Fruit fly (Drosophila melanogaster): ENCODE results near the gene Esp.

Gene Esp

dm6 chr3R:24886470-24886869 is 44.7 kb downstream of the Esp start (continued):
- peak; percentile 16 for TF ChIP-seq az2 (GFP tag; optimal IDR thresholded peaks at IDR 0.05)
- no peak for TF ChIP-seq CG13624 (GFP tag; optimal IDR thresholded peaks at IDR 0.05)
- no peak for TF ChIP-seq tio (GFP tag; optimal IDR thresholded peaks at IDR 0.05)
- TF ChIP-seq zfh1 (GFP tag; IDR thresholded peaks at IDR 0.05), result 0 out of 3 replicates have a peak, but pooled peaks have one; percentile 8
- peak; percentile 19; the same call in 1 of the 2 replicates for TF ChIP-seq lmd (GFP tag; IDR thresholded peaks at IDR 0.05)
- no peak for TF ChIP-seq CG6254 (GFP tag; optimal IDR thresholded peaks at IDR 0.05)

- TF ChIP-seq CG15479 (GFP tag; optimal IDR thresholded peaks at IDR 0.05) (no peak), Blimp-1 (GFP tag; optimal IDR thresholded peaks at IDR 0.05) (peak; percentile 56), CG17829 (tag; optimal IDR thresholded peaks at IDR 0.05) (no peak), CG42726 (GFP tag; IDR thresholded peaks at IDR 0.05; ENCODE audit: partially characterized antibody) (no peak), yki (optimal IDR thresholded peaks at IDR 0.05) (no peak), H2.0 (GFP tag; IDR thresholded peaks at IDR 0.05) (no peak), CG18619 (GFP tag; optimal IDR thresholded peaks at IDR 0.05) (no peak), Hr3 (GFP tag; optimal IDR thresholded peaks at IDR 0.05) (no peak), Asciz (GFP tag; optimal IDR thresholded peaks at IDR 0.05) (no peak), CG8281 (tag; optimal IDR thresholded peaks at IDR 0.05) (peak; percentile 82), H15 (GFP tag; IDR thresholded peaks at IDR 0.05) (no peak), dmrt11E (tag; optimal IDR thresholded peaks at IDR 0.05) (no peak), tll (GFP tag; optimal IDR thresholded peaks at IDR 0.05) (no peak), Bgb (GFP tag; IDR thresholded peaks at IDR 0.05; ENCODE audit: partially characterized antibody) (no peak), slp2 (GFP tag; optimal IDR thresholded peaks at IDR 0.05) (no peak), CG2120 (GFP tag; optimal IDR thresholded peaks at IDR 0.05) (no peak), row (GFP tag; IDR thresholded peaks at IDR 0.05) (no peak)
Observed at dm6 chr3R:24888418-24888817, 46.7 kb downstream of the Esp start.

dm6 chr3R:24889303-24889892 is 47.7 kb downstream of the Esp start:
- TF ChIP-seq abd-A (tag; optimal IDR thresholded peaks at IDR 0.05), result peak; percentile 30
- peak; percentile 17 for TF ChIP-seq CG10543 (GFP tag; optimal IDR thresholded peaks at IDR 0.05)
- no peak for TF ChIP-seq HmgD (GFP tag; optimal IDR thresholded peaks at IDR 0.05)
- TF ChIP-seq CG31388 (GFP tag; optimal IDR thresholded peaks at IDR 0.05), result no peak
- no peak for TF ChIP-seq Mes4 (GFP tag; optimal IDR thresholded peaks at IDR 0.05)
- TF ChIP-seq chinmo (GFP tag; IDR thresholded peaks at IDR 0.05; ENCODE audit: partially characterized antibody), result 0 out of 4 replicates have a peak, but pooled peaks have one; percentile 70
- TF ChIP-seq CG12769 (tag; optimal IDR thresholded peaks at IDR 0.05), result peak; percentile 74
- peak; percentile 35 for TF ChIP-seq sqz (GFP tag; optimal IDR thresholded peaks at IDR 0.05)
- 0 out of 2 replicates have a peak, but pooled peaks have one; percentile 12 for TF ChIP-seq vvl (GFP tag; IDR thresholded peaks at IDR 0.05)
- TF ChIP-seq Ets65A (GFP tag), result peak; percentile 39
- peak; percentile 29 for TF ChIP-seq kni (GFP tag; optimal IDR thresholded peaks at IDR 0.05)
- peak in 1 of 2 experiments; percentile 20 for TF ChIP-seq Pdp1 (GFP tag; optimal IDR thresholded peaks at IDR 0.05)
- peak; percentile 78 for TF ChIP-seq cwo (GFP tag; optimal IDR thresholded peaks at IDR 0.05)
- TF ChIP-seq CG8281 (tag; optimal IDR thresholded peaks at IDR 0.05), result peak; percentile 49
- TF ChIP-seq sd (tag; optimal IDR thresholded peaks at IDR 0.05), result peak; percentile 96
- TF ChIP-seq CG30403 (GFP tag; optimal IDR thresholded peaks at IDR 0.05), result no peak
